Worm (Caenorhabditis elegans) whole organism, L1 larva: ENCODE results near the gene mtcu-2.

Source experiments
- C16A3.4 ChIP-seq: fragments of 150-350 bp; optimal IDR thresholded peaks from 2 replicates; lab custom pipeline; 2014; ENCODE audit warnings: missing biosample characterization, missing genetic modification characterization
- C34B4.2 ChIP-seq: sonication (generic microtip); optimal IDR thresholded peaks from 2 replicates; lab custom pipeline; 2017; ENCODE audit warnings: mild to moderate bottlenecking, missing genetic modification characterization, missing compliant biosample characterization
- F16B12.6 ChIP-seq: fragments of 150-350 bp; optimal IDR thresholded peaks from 2 replicates; lab custom pipeline; 2014; ENCODE audit warnings: missing biosample characterization, missing genetic modification characterization
- Y116A8C.19 ChIP-seq: sonication (generic microtip); optimal IDR thresholded peaks from 2 replicates; lab custom pipeline; 2016; ENCODE audit warnings: missing compliant biosample characterization, missing genetic modification characterization, borderline replicate concordance
- aly-2 ChIP-seq: fragments of 150-350 bp; optimal IDR thresholded peaks from 2 replicates; lab custom pipeline; 2014; ENCODE audit warnings: missing biosample characterization, missing genetic modification characterization
- ama-1 ChIP-seq: fragments of 150-350 bp; optimal IDR thresholded peaks from 2 replicates; lab custom pipeline; 2014
- blmp-1 ChIP-seq: fragments of 150-350 bp; optimal IDR thresholded peaks from 2 replicates; lab custom pipeline; 2014; ENCODE audit warnings: missing biosample characterization, missing genetic modification characterization
- ceh-63 ChIP-seq: fragments of 200-800 bp; sonication (Bioruptor generic); optimal IDR thresholded peaks from 2 replicates; lab custom pipeline; 2018; ENCODE audit warnings: mild to moderate bottlenecking, missing genetic modification characterization, missing compliant biosample characterization
- ceh-8 ChIP-seq: fragments of 200-800 bp; sonication (Bioruptor generic); optimal IDR thresholded peaks from 2 replicates; lab custom pipeline; 2018; ENCODE audit warnings: mild to moderate bottlenecking, missing genetic modification characterization, moderate library complexity, missing compliant biosample characterization
- ceh-82 ChIP-seq, 3 experiments: fragments of 150-350 bp in 1 of 3; sonication (generic microtip) in 2 of 3; optimal IDR thresholded peaks; 2 replicates each; lab custom pipeline; 2014 to 2017; ENCODE audit warnings: missing biosample characterization in 3 of 3, missing genetic modification characterization in 3 of 3
- ces-1 ChIP-seq: fragments of 150-350 bp; optimal IDR thresholded peaks from 2 replicates; lab custom pipeline; 2014; ENCODE audit warnings: missing biosample characterization, missing genetic modification reagents, missing genetic modification characterization
- dpl-1 ChIP-seq, 3 experiments: fragments of 150-350 bp in 2 of 3; sonication (generic microtip) in 1 of 3; optimal IDR thresholded peaks; 2 replicates each; lab custom pipeline; 2014 to 2017; ENCODE audit warnings: missing biosample characterization in 3 of 3, missing genetic modification characterization in 3 of 3, missing genetic modification reagents in 3 of 3
- dsc-1 ChIP-seq: sonication (generic microtip); optimal IDR thresholded peaks from 2 replicates; lab custom pipeline; 2016; ENCODE audit warnings: mild to moderate bottlenecking, missing genetic modification characterization, missing compliant biosample characterization
- efl-1 ChIP-seq, 4 experiments: fragments of 150-350 bp; optimal IDR thresholded peaks in 3 of 4; peaks in 1 of 4; 1 replicate in 1 of 4; 2 replicates in 3 of 4; lab custom pipeline; 2014; ENCODE audit warnings: missing biosample characterization in 2 of 4, missing genetic modification characterization in 2 of 4, missing genetic modification reagents in 2 of 4
- egl-27 ChIP-seq, 2 experiments: fragments of 150-350 bp in 1 of 2; sonication (generic microtip); optimal IDR thresholded peaks; 3 replicates each; lab custom pipeline; 2017 to 2018; ENCODE audit warnings: missing biosample characterization in 2 of 2, missing genetic modification characterization in 2 of 2, missing genetic modification reagents in 2 of 2
- elt-3 ChIP-seq, 6 experiments: fragments of 150-350 bp in 1 of 6; sonication (generic microtip); optimal IDR thresholded peaks; 2 replicates each; lab custom pipeline; 2017 to 2018; ENCODE audit warnings: missing biosample characterization in 6 of 6, missing genetic modification characterization in 6 of 6, inconsistent platforms in 1 of 6
- fkh-4 ChIP-seq: sonication (generic microtip); optimal IDR thresholded peaks from 2 replicates; lab custom pipeline; 2016; ENCODE audit warnings: missing compliant biosample characterization, missing genetic modification characterization, borderline replicate concordance
- fkh-8 ChIP-seq: sonication (generic microtip); optimal IDR thresholded peaks from 2 replicates; lab custom pipeline; 2016; ENCODE audit warnings: mild to moderate bottlenecking, missing genetic modification characterization, missing compliant biosample characterization
- hpl-2 ChIP-seq: fragments of 150-350 bp; optimal IDR thresholded peaks from 2 replicates; lab custom pipeline; 2014; ENCODE audit warnings: missing biosample characterization, missing genetic modification reagents, missing genetic modification characterization
- irx-1 ChIP-seq: sonication (generic microtip); optimal IDR thresholded peaks from 2 replicates; lab custom pipeline; 2016; ENCODE audit warnings: missing genetic modification characterization, missing compliant biosample characterization
- jun-1 ChIP-seq: fragments of 150-350 bp; optimal IDR thresholded peaks from 2 replicates; lab custom pipeline; 2014; ENCODE audit warnings: missing biosample characterization, missing genetic modification reagents, missing genetic modification characterization
- lin-14 ChIP-seq: fragments of 200-800 bp; sonication (Bioruptor generic); optimal IDR thresholded peaks from 2 replicates; lab custom pipeline; 2018; ENCODE audit warnings: mild to moderate bottlenecking, missing genetic modification characterization, moderate library complexity, missing compliant biosample characterization
- lin-35 ChIP-seq, 2 experiments: fragments of 150-350 bp; optimal IDR thresholded peaks; 2 replicates each; lab custom pipeline; 2014; ENCODE audit warnings: missing biosample characterization in 2 of 2, missing genetic modification characterization in 2 of 2, missing genetic modification reagents in 2 of 2
- lir-3 ChIP-seq: sonication (generic microtip); optimal IDR thresholded peaks from 2 replicates; lab custom pipeline; 2016; ENCODE audit warnings: mild to moderate bottlenecking, missing genetic modification characterization, moderate library complexity, missing compliant biosample characterization; ENCODE audit not compliant: poor library complexity
- lsy-2 ChIP-seq, 2 experiments: fragments of 150-350 bp; optimal IDR thresholded peaks; 2 replicates each; lab custom pipeline; 2014; ENCODE audit warnings: missing biosample characterization in 2 of 2, missing genetic modification characterization in 2 of 2
- mab-9 ChIP-seq: fragments of 200-800 bp; sonication (Bioruptor generic); IDR thresholded peaks from 2 replicates; pipeline ENCODE4 v1.3.6; 2022; ENCODE audit warnings: missing genetic modification reagents, missing genetic modification characterization, missing compliant biosample characterization
- mdl-1 ChIP-seq, 2 experiments: fragments of 150-350 bp; optimal IDR thresholded peaks; 2 replicates each; lab custom pipeline; 2014 to 2017; ENCODE audit warnings: missing biosample characterization in 2 of 2, missing genetic modification characterization in 2 of 2, inconsistent platforms in 1 of 2
- mef-2 ChIP-seq: fragments of 150-350 bp; optimal IDR thresholded peaks from 2 replicates; lab custom pipeline; 2014; ENCODE audit warnings: missing biosample characterization, missing genetic modification characterization
- mep-1 ChIP-seq: fragments of 150-350 bp; optimal IDR thresholded peaks from 2 replicates; lab custom pipeline; 2014; ENCODE audit warnings: missing biosample characterization, missing genetic modification characterization
- nhr-11 ChIP-seq: fragments of 150-350 bp; optimal IDR thresholded peaks from 2 replicates; lab custom pipeline; 2014; ENCODE audit warnings: missing biosample characterization, missing genetic modification characterization
- nhr-19 ChIP-seq: fragments of 200-800 bp; sonication (Bioruptor generic); conservative IDR thresholded peaks from 2 replicates; pipeline ENCODE4 v1.3.6; 2022; ENCODE audit warnings: missing genetic modification characterization, missing compliant biosample characterization
- nhr-20 ChIP-seq: sonication (generic microtip); optimal IDR thresholded peaks from 2 replicates; lab custom pipeline; 2016; ENCODE audit warnings: mild to moderate bottlenecking, missing genetic modification characterization, missing compliant biosample characterization
- nhr-237 ChIP-seq: fragments of 150-350 bp; optimal IDR thresholded peaks from 2 replicates; lab custom pipeline; 2014; ENCODE audit warnings: missing biosample characterization, missing genetic modification characterization
- nhr-28 ChIP-seq: fragments of 150-350 bp; optimal IDR thresholded peaks from 2 replicates; lab custom pipeline; 2014; ENCODE audit warnings: missing biosample characterization, missing genetic modification characterization
- nhr-71 ChIP-seq: sonication (generic microtip); optimal IDR thresholded peaks from 2 replicates; lab custom pipeline; 2016; ENCODE audit warnings: mild to moderate bottlenecking, missing genetic modification characterization, moderate library complexity, missing compliant biosample characterization
- nhr-77 ChIP-seq: fragments of 150-350 bp; optimal IDR thresholded peaks from 2 replicates; lab custom pipeline; 2014; ENCODE audit warnings: missing biosample characterization, missing genetic modification characterization
- nhr-84 ChIP-seq: sonication (generic microtip); optimal IDR thresholded peaks from 2 replicates; lab custom pipeline; 2017; ENCODE audit warnings: missing biosample characterization, missing genetic modification characterization
- nhr-85 ChIP-seq: sonication (generic microtip); peaks from one replicate; lab custom pipeline; 2016; ENCODE audit warnings: missing genetic modification characterization, inconsistent platforms, missing compliant biosample characterization
- nhr-90 ChIP-seq: sonication (generic microtip); optimal IDR thresholded peaks from 2 replicates; lab custom pipeline; 2016; ENCODE audit warnings: mild to moderate bottlenecking, missing genetic modification characterization, missing compliant biosample characterization; ENCODE audit not compliant: poor library complexity
- pqm-1 ChIP-seq: sonication (generic microtip); optimal IDR thresholded peaks from 3 replicates; lab custom pipeline; 2017; ENCODE audit warnings: missing biosample characterization, missing genetic modification characterization
- rnt-1 ChIP-seq: sonication (generic microtip); optimal IDR thresholded peaks from 2 replicates; lab custom pipeline; 2016; ENCODE audit warnings: mild to moderate bottlenecking, missing genetic modification characterization, moderate library complexity, missing compliant biosample characterization
- skn-1 ChIP-seq: fragments of 150-350 bp; optimal IDR thresholded peaks from 2 replicates; lab custom pipeline; 2014; ENCODE audit warnings: missing biosample characterization, missing genetic modification characterization
- snpc-4 ChIP-seq: fragments of 150-350 bp; optimal IDR thresholded peaks from 2 replicates; lab custom pipeline; 2014; ENCODE audit warnings: missing biosample characterization, missing genetic modification characterization
- snu-23 ChIP-seq: sonication (generic microtip); optimal IDR thresholded peaks from 2 replicates; lab custom pipeline; 2016; ENCODE audit warnings: missing genetic modification characterization, missing compliant biosample characterization
- tbx-2 ChIP-seq: sonication (generic microtip); optimal IDR thresholded peaks from 2 replicates; lab custom pipeline; 2016; ENCODE audit warnings: missing genetic modification characterization, missing compliant biosample characterization
- unc-130 ChIP-seq: fragments of 150-350 bp; optimal IDR thresholded peaks from 2 replicates; lab custom pipeline; 2017; ENCODE audit warnings: missing biosample characterization, missing genetic modification characterization, inconsistent platforms
- unc-30 ChIP-seq: sonication (generic microtip); optimal IDR thresholded peaks from 2 replicates; lab custom pipeline; 2017; ENCODE audit warnings: missing biosample characterization, missing genetic modification characterization
- unc-86 ChIP-seq: sonication (generic microtip); optimal IDR thresholded peaks from 2 replicates; lab custom pipeline; 2016; ENCODE audit warnings: missing genetic modification characterization, missing compliant biosample characterization
- zag-1 ChIP-seq: fragments of 150-350 bp; optimal IDR thresholded peaks from 2 replicates; lab custom pipeline; 2014; ENCODE audit warnings: missing biosample characterization, missing genetic modification characterization
- ztf-4 ChIP-seq: fragments of 150-350 bp; optimal IDR thresholded peaks from 2 replicates; lab custom pipeline; 2014; ENCODE audit warnings: missing biosample characterization, missing genetic modification characterization

The mtcu-2 gene

ce11 chrII:10045670-10046069 lies 12.7 kb upstream of the mtcu-2 start:
- TF ChIP-seq nhr-237 (tag; lab: Kevin White, UChicago) (no peak), efl-1 (optimal IDR thresholded peaks at IDR 0.05; lab: Kevin White, UChicago) (no peak), efl-1 (GFP tag; optimal IDR thresholded peaks at IDR 0.05 in 1 of 2; lab: Kevin White, UChicago) (peak in 1 of 2 experiments; percentile 77), lsy-2 (tag; optimal IDR thresholded peaks at IDR 0.05; lab: Kevin White, UChicago) (no peak), nhr-84 (tag; lab: Kevin White, UChicago) (no peak), ceh-8 (GFP tag; lab: Kevin White, UChicago) (no peak), nhr-11 (tag; lab: Kevin White, UChicago) (no peak), ceh-63 (GFP tag; lab: Kevin White, UChicago) (no peak), elt-3 (tag; optimal IDR thresholded peaks at IDR 0.05; lab: Kevin White, UChicago) (peak in 1 of 6 experiments; percentile 55), blmp-1 (tag; lab: Kevin White, UChicago) (peak; percentile 97), aly-2 (no peak)

- TF ChIP-seq F16B12.6: peak; percentile 81
- no peak for TF ChIP-seq zag-1 (tag; lab: Kevin White, UChicago)
- TF ChIP-seq tbx-2 (tag; lab: Kevin White, UChicago): peak; percentile 39
- TF ChIP-seq jun-1: no peak
- no peak for TF ChIP-seq C34B4.2
- TF ChIP-seq nhr-28 (tag; lab: Kevin White, UChicago): no peak
- TF ChIP-seq egl-27 (tag; optimal IDR thresholded peaks at IDR 0.05; lab: Kevin White, UChicago): no peak
- TF ChIP-seq mef-2 (tag; lab: Kevin White, UChicago): no peak
- TF ChIP-seq unc-86 (tag; lab: Kevin White, UChicago): no peak
- TF ChIP-seq ceh-8 (GFP tag; lab: Kevin White, UChicago): no peak
- peak in 1 of 3 experiments; percentile 25 for TF ChIP-seq ceh-82 (tag; optimal IDR thresholded peaks at IDR 0.05; lab: Kevin White, UChicago)
- TF ChIP-seq lin-35 (GFP tag; optimal IDR thresholded peaks at IDR 0.05; lab: Kevin White, UChicago): peak; percentile 24 to 51
- TF ChIP-seq pqm-1 (tag; lab: Kevin White, UChicago): no peak
- TF ChIP-seq fkh-4 (tag; lab: Kevin White, UChicago): no peak
- TF ChIP-seq ces-1 (GFP tag; lab: Kevin White, UChicago): no peak
- TF ChIP-seq nhr-85 (tag; lab: Kevin White, UChicago): peak; percentile 69
- TF ChIP-seq nhr-71 (tag; lab: Kevin White, UChicago): peak; percentile 27
- TF ChIP-seq nhr-20 (tag; lab: Kevin White, UChicago): peak; percentile 51
- TF ChIP-seq unc-130: peak; percentile 47
- peak; percentile 56 for TF ChIP-seq blmp-1 (tag; lab: Kevin White, UChicago)
- peak; percentile 64 for TF ChIP-seq lin-14 (GFP tag; lab: Kevin White, UChicago)
- TF ChIP-seq lir-3: no peak
- TF ChIP-seq snu-23 (GFP tag; lab: Kevin White, UChicago): peak; percentile 54
- TF ChIP-seq C16A3.4: peak; percentile 59
- TF ChIP-seq dpl-1 (GFP tag; optimal IDR thresholded peaks at IDR 0.05; lab: Kevin White, UChicago): peak; percentile 15 to 62 (median 53)
- peak; percentile 57 for TF ChIP-seq mep-1
- no peak for TF ChIP-seq unc-30
- TF ChIP-seq ama-1 (lab: Kevin White, UChicago): peak; percentile 5
- peak; percentile 30 for TF ChIP-seq ztf-4
- peak; percentile 37 for TF ChIP-seq rnt-1 (tag; lab: Kevin White, UChicago)
- TF ChIP-seq irx-1: no peak
- no peak for TF ChIP-seq mdl-1 (tag; optimal IDR thresholded peaks at IDR 0.05; lab: Kevin White, UChicago)
- no peak for TF ChIP-seq nhr-19
- TF ChIP-seq skn-1: peak; percentile 37
- no peak for TF ChIP-seq dsc-1 (tag; lab: Kevin White, UChicago)
- TF ChIP-seq efl-1 (optimal IDR thresholded peaks at IDR 0.05; lab: Kevin White, UChicago): peak; percentile 54 to 56
- peak; percentile 54 to 90 for TF ChIP-seq efl-1 (GFP tag; optimal IDR thresholded peaks at IDR 0.05 in 1 of 2; lab: Kevin White, UChicago)
- no peak for TF ChIP-seq nhr-90 (tag; lab: Kevin White, UChicago)
- peak in 1 of 6 experiments; percentile 37 for TF ChIP-seq elt-3 (tag; optimal IDR thresholded peaks at IDR 0.05; lab: Kevin White, UChicago)
- TF ChIP-seq mab-9: no peak
- TF ChIP-seq hpl-2 (GFP tag; lab: Kevin White, UChicago): no peak
- TF ChIP-seq nhr-77 (tag; lab: Kevin White, UChicago): no peak
- no peak for TF ChIP-seq snpc-4
- TF ChIP-seq ceh-63 (GFP tag; lab: Kevin White, UChicago): no peak
- TF ChIP-seq fkh-8 (tag; lab: Kevin White, UChicago): no peak
- no peak for TF ChIP-seq Y116A8C.19 (tag; lab: Kevin White, UChicago)
- peak; percentile 21 to 60 for TF ChIP-seq lsy-2 (tag; optimal IDR thresholded peaks at IDR 0.05; lab: Kevin White, UChicago)
Observed at ce11 chrII:10044961-10045360, 11.9 kb upstream of the mtcu-2 start, which contains the start of the genes F52H3.11 and bath-38. F52H3.11 (minus strand) TSS chrII:10045163. bath-38 (minus strand) TSS chrII:10045270.
